Worm (Caenorhabditis elegans) whole organism, early embryonic: ENCODE measurements around the gene ztf-7.

Experiments
- ceh-13 ChIP-seq: fragments of 200-800 bp; sonication (Bioruptor generic); optimal IDR thresholded peaks from 2 replicates; lab custom pipeline; 2018; ENCODE audit warnings: mild to moderate bottlenecking, missing genetic modification characterization, missing compliant biosample characterization
- ceh-36 ChIP-seq: sonication (generic microtip); optimal IDR thresholded peaks from 2 replicates; lab custom pipeline; 2016; ENCODE audit warnings: missing genetic modification characterization, inconsistent platforms, missing compliant biosample characterization
- flt-1 ChIP-seq: fragments of 200-800 bp; sonication (Bioruptor generic); IDR thresholded peaks from 2 replicates; pipeline ENCODE4 v1.3.6; 2022; ENCODE audit warnings: missing genetic modification characterization, missing compliant biosample characterization
- hnd-1 ChIP-seq: sonication (generic microtip); optimal IDR thresholded peaks from 2 replicates; lab custom pipeline; 2016; ENCODE audit warnings: missing genetic modification characterization, missing compliant biosample characterization
- pes-1 ChIP-seq: fragments of 200-800 bp; sonication (Bioruptor generic); IDR thresholded peaks from 2 replicates; pipeline ENCODE4 v1.3.6; 2022; ENCODE audit warnings: missing genetic modification reagents, missing genetic modification characterization, missing compliant biosample characterization
- scrt-1 ChIP-seq: fragments of 200-800 bp; sonication (Bioruptor generic); IDR thresholded peaks from 2 replicates; pipeline ENCODE4 v1.3.6; 2022; ENCODE audit warnings: missing genetic modification characterization, missing compliant biosample characterization

DNA sequence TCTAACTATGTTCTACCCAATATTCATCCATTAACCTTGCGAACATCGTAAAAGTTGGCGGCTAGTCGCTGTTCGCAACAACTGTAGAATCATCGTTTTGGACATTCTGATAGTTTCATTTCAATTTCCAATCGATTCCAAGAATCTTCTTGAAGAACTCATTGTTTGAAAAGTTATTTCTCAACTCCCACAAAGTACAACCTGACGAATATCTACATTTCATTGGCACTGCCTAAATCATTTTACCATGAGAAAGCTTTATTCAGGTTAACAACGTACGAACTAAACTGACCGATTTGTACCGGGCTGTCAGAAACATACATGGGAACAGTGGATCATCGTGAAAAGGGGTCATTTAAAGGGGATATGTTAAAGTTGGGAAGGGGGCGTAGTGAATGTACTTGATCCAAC, 2.8 kb downstream of the ztf-7 start, which contains the start of gene F46B6.6:
- TF ChIP-seq ceh-13 (GFP tag; lab: Kevin White, UChicago) (no peak), flt-1 (GFP tag; lab: Robert Waterston, UW) (no peak), ceh-36 (tag; lab: Kevin White, UChicago) (no peak), scrt-1 (GFP tag; lab: Robert Waterston, UW) (no peak), pes-1 (GFP tag; lab: Robert Waterston, UW) (no peak), hnd-1 (tag; lab: Kevin White, UChicago) (no peak)
